Worm (Caenorhabditis elegans): ENCODE results near the gene B0228.9.

Gene B0228.9

ce11 chrII:7758397-7759135 is 4.9 kb downstream of the B0228.9 start, which contains the start of gene B0228.7:
TSS of gene B0228.7 (minus strand) at chrII:7759023.
- no peak for TF ChIP-seq unc-62 (GFP tag; optimal IDR thresholded peaks at IDR 0.05)

DNA sequence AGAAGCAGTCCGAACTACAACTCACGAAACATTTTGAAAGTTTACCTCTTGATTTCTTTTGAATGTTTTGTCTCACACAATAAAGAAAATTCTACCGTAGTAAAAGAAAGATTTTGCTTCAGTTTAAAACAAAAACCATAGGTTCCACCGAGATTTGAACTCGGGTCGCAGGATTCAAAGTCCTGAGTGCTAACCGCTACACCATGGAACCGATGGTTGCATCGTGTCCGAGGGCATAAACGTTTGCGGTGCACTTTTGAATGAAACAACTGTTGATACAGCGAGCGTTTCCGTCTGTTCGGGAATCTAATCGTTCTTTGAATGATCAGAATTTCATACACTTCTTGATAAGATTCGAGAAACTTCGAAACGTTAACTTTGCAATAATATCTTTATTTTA is 6.7 kb downstream of the B0228.9 start:
- no peak for TF ChIP-seq unc-62 (GFP tag; optimal IDR thresholded peaks at IDR 0.05)

DNA sequence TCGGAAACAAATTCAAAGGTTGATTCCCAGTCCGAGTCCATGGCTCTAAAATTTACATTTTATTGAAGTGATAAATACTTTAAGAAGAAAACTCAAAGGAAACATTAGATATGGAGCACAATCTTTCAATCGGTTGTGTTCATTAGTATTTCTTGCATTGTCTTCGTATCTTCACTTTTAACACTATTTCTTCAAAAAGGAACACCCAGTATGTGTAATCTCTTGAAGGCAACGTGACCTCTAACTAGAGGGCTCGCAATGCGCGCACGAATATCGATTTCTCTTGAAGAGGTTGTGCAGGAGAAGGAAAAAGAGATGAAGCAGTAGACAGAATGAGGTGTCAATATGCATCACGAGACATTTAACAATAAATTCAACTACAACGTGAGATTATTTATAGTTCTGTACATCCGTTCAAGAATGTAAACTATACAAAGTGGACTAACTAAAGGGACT is 8.3 kb downstream of the B0228.9 start, which contains the start of the genes B0228.6 and B0228.1:
B0228.6 (minus strand) TSS at position 51 of the 456 bp plus-strand sequence.
B0228.1 (plus strand) TSS at position 228 of the 456 bp plus-strand sequence.
- no peak for TF ChIP-seq unc-62 (GFP tag; optimal IDR thresholded peaks at IDR 0.05)

DNA sequence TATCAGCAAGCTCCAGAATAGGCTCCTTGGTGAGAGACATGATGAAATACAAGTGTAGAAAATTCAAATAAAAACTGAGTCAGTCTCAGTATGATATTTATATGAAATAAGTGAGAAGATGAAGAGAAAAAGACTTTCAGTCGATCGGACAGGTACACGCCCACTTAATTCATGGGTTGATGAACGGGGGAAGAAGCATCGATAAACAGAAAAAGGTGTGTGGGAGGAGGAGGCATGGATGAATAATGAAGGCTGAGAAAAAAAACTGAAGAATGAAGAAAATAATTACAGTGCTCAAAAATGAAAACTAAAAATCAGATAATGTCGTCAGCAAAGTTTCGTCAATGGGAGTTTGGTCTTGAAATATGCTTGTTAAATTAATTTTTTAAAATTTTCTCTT is 10.0 kb downstream of the B0228.9 start, which contains the start of gene trx-1:
trx-1 (minus strand) TSS at position 101 of the 400 bp plus-strand sequence.
- no peak for TF ChIP-seq unc-62 (GFP tag; optimal IDR thresholded peaks at IDR 0.05)

ce11 chrII:7736725-7737124 is 26.7 kb downstream of the B0228.9 start:
- TF ChIP-seq unc-62 (GFP tag; optimal IDR thresholded peaks at IDR 0.05): no peak

ce11 chrII:7724603-7725002 is 38.9 kb downstream of the B0228.9 start, which contains the start of gene cpna-2:
TSS of gene cpna-2 (plus strand) at chrII:7724903.
- TF ChIP-seq unc-62 (GFP tag; optimal IDR thresholded peaks at IDR 0.05): no peak

- TF ChIP-seq unc-62 (GFP tag; optimal IDR thresholded peaks at IDR 0.05): no peak
These were observed 40.7 kb downstream of the B0228.9 start for ce11 chrII:7722784-7723183.

DNA sequence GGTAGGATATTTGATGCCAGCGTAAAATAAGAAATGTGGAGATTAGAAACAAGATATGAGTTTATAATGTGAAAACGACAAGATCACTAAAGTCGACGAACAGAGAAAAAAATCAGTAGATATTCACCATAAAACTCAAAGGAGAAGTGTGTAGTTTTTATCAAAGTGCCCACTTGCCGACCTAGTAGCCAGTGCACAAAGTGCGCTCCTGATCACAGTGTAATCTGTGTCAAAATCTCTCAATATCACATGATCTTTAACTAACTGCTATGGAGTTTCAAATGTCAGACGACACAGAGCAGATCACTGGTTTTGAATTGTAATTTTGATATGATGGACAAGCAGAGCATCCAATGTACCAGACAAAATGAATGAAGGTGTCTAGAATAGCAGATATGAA is 43.0 kb downstream of the B0228.9 start:
- no peak for TF ChIP-seq unc-62 (GFP tag; optimal IDR thresholded peaks at IDR 0.05)

DNA sequence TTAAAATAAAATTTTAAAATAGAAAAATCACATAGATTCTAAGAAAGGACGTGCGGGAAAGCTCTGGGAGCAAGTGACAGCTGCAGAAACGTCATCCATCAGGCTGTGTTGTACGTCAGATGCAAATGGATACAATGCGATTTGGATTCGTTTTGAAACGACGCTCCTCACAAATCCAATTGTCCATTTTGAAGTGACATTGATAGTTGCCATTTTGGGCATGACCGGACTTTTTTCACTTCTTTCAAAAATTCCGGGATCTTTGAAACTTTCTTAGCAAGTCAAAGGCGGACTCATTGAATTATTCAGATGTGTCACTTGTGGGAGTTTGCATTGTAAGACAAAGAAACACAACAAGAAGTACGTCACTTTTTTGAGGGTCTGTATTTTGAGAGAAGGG is 44.4 kb downstream of the B0228.9 start:
- TF ChIP-seq unc-62 (GFP tag; optimal IDR thresholded peaks at IDR 0.05): no peak

- no peak for TF ChIP-seq unc-62 (GFP tag; optimal IDR thresholded peaks at IDR 0.05)
These were observed 45.0 kb downstream of the B0228.9 start, which contains the start of gene cpna-5 for ce11 chrII:7718491-7718890. TSS of gene cpna-5 (minus strand) at chrII:7718591.

DNA sequence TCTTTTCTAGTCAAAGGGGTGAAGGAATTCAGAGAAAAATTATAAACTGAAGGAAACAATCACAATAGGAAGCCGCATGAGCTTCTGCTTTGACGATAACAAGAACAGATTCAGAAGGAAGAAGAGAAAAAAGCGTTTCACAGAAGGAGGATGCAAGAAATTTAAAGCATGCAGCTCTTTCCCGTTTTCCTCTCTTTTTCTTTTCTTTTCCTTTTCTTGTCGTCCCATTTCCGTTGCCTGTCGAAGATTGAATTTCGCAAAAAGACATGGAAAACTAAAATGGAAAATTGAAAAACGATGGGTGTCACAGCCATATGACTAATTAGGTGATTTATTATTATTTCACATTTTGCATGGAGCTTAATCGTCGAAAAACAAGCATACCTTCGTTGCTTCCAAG is 47.4 kb downstream of the B0228.9 start:
- TF ChIP-seq unc-62 (GFP tag; optimal IDR thresholded peaks at IDR 0.05): no peak

ce11 chrII:7714614-7715186 is 48.8 kb downstream of the B0228.9 start:
- no peak for TF ChIP-seq unc-62 (GFP tag; optimal IDR thresholded peaks at IDR 0.05)
